Worm (Caenorhabditis elegans) whole organism, mixed stage, embryonic: ENCODE measurements around the gene far-8.

Experiments used
- M03D4.4 ChIP-seq: sonication (generic microtip); optimal IDR thresholded peaks from 2 replicates; lab custom pipeline; 2017; ENCODE audit warnings: mild to moderate bottlenecking, missing genetic modification characterization, missing compliant biosample characterization
- blmp-1 ChIP-seq: fragments of 150-350 bp; optimal IDR thresholded peaks from 2 replicates; lab custom pipeline; 2014; ENCODE audit warnings: missing biosample characterization, missing genetic modification characterization
- nhr-237 ChIP-seq: fragments of 150-350 bp; optimal IDR thresholded peaks from 2 replicates; lab custom pipeline; 2014; ENCODE audit warnings: missing biosample characterization, missing genetic modification characterization
- pha-4 ChIP-seq: fragments of 150-350 bp; optimal IDR thresholded peaks from 2 replicates; lab custom pipeline; 2018; ENCODE audit warnings: missing biosample characterization, missing genetic modification reagents, missing genetic modification characterization
- snpc-4 ChIP-seq: fragments of 150-350 bp; optimal IDR thresholded peaks from 2 replicates; lab custom pipeline; 2014; ENCODE audit warnings: missing biosample characterization, missing genetic modification characterization

ce11 chrIII:856260-856659, 13.5 kb downstream of the far-8 start, which contains the start of gene K02F3.12:
- TF ChIP-seq nhr-237 (tag; lab: Kevin White, UChicago) (no peak), blmp-1 (tag; lab: Kevin White, UChicago) (no peak), M03D4.4 (no peak), pha-4 (tag; lab: Kevin White, UChicago) (no peak), snpc-4 (tag; lab: Kevin White, UChicago) (no peak)
